Fruit fly (Drosophila melanogaster): ENCODE measurements around the gene CG43703.

CG43703 gene

DNA sequence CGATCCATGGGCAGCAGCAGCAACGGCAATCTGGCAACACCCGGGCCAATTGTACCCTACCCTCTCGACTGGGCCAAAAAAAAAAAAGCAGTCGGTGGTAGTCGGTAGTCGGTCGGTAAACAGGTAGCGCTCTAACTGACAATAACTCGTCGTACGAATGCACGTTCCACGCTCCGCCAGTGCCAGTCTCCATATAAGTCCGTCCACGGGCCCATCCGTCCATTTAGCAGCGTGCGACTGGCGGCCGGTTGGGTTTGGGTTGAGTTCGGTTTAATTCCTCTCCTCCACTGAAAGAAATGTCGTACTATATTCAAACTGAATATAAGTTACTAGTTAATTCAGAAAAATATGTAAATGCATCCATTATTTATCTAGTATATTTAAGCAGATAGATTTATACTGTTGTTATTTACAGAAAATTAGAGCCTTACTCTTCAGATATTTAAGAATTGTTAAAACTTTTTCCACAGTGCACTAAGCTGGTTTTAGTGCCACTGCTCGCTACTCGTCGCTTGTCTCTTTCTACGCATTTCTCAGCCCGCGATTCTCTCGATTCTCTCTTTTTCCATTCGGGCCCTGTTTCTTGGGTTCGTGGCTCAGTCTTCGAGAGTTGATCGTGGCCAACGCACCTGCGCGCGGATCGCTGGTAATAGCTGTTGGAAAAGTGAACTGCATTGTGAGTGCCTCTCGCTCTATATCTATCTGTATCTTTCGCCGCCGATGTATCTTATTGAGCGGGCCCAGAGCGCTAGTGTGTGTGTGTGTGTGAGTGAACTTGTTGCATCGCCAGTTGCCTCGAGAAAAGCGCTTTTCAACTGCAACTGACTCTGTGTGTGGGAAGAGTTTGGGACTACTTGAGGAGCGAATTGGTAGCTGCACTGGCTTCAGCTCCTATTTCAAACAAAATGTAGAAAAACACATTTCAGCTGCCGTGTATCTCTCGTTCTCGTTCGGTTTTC, 6.1 kb downstream of the CG43703 start, which contains the start of gene bowl (continued):
- TF ChIP-seq sima (GFP tag; optimal IDR thresholded peaks at IDR 0.05): peak; percentile 77
- peak; percentile 95 for TF ChIP-seq croc (GFP tag; conservative IDR thresholded peaks at IDR 0.05)
- TF ChIP-seq CG11247 (GFP tag; IDR thresholded peaks at IDR 0.05): peak; percentile 95
- peak; percentile 96 for TF ChIP-seq unpg (GFP tag; optimal IDR thresholded peaks at IDR 0.05)
- peak; percentile 90 for TF ChIP-seq CG15011 (GFP tag; optimal IDR thresholded peaks at IDR 0.05)
- TF ChIP-seq CG7963 (GFP tag; IDR thresholded peaks at IDR 0.05; ENCODE audit: partially characterized antibody): no peak
- TF ChIP-seq CG17568 (GFP tag; optimal IDR thresholded peaks at IDR 0.05): peak; percentile 89
- peak; percentile 83 for TF ChIP-seq Optix (GFP tag; IDR thresholded peaks at IDR 0.05)
- TF ChIP-seq CG11560 (tag; IDR thresholded peaks at IDR 0.05): peak; percentile 87
- TF ChIP-seq CG32772 (GFP tag; IDR thresholded peaks at IDR 0.05): peak; percentile 95
- TF ChIP-seq CG30020 (tag; optimal IDR thresholded peaks at IDR 0.05): peak; percentile 81
- TF ChIP-seq CG17359 (tag; optimal IDR thresholded peaks at IDR 0.05): peak; percentile 92
- TF ChIP-seq CG15073 (GFP tag; optimal IDR thresholded peaks at IDR 0.05): peak; percentile 64
- peak; percentile 95 for TF ChIP-seq CG12769 (tag; optimal IDR thresholded peaks at IDR 0.05)

DNA sequence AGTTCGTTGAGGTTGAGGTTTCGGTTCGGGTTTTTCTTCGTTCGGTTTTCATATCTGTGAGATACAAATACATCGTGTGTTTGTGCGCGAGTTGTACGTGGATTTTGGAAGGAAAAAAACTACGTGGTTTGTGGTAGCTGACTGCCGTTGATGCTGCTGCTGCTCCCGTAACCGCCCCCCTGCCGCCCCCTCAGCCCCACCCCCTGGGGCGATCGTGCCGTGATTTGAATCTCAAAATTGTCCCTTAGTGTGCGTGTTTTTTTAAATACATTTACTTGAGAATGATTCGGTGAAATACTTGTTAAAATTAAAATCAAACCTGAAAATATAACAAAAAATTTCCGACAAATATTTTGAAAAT, 6.8 kb downstream of the CG43703 start:
- TF ChIP-seq CG11247 (GFP tag; IDR thresholded peaks at IDR 0.05) (no peak), CG11085 (GFP tag; IDR thresholded peaks at IDR 0.05) (peak; percentile 21; the same call in 1 of the 2 replicates), CG8290 (GFP tag; optimal IDR thresholded peaks at IDR 0.05) (no peak), CG8290 (tag; optimal IDR thresholded peaks at IDR 0.05) (peak in 1 of 2 experiments; percentile 24), CG32772 (GFP tag; IDR thresholded peaks at IDR 0.05) (peak; percentile 10; the same call in 1 of the 2 replicates), NFAT (GFP tag; IDR thresholded peaks at IDR 0.05) (peak; percentile 54), crol (GFP tag; IDR thresholded peaks at IDR 0.05) (peak; percentile 90), CG6175 (GFP tag; IDR thresholded peaks at IDR 0.05) (peak; percentile 89), sens-2 (GFP tag; IDR thresholded peaks at IDR 0.05) (0 out of 2 replicates have a peak, but pooled peaks have one; percentile 39), sug (tag; optimal IDR thresholded peaks at IDR 0.05) (peak; percentile 5), CG12155 (GFP tag; optimal IDR thresholded peaks at IDR 0.05) (no peak), Drgx (GFP tag; IDR thresholded peaks at IDR 0.05) (0 out of 2 replicates have a peak, but pooled peaks have one; percentile 4)

DNA sequence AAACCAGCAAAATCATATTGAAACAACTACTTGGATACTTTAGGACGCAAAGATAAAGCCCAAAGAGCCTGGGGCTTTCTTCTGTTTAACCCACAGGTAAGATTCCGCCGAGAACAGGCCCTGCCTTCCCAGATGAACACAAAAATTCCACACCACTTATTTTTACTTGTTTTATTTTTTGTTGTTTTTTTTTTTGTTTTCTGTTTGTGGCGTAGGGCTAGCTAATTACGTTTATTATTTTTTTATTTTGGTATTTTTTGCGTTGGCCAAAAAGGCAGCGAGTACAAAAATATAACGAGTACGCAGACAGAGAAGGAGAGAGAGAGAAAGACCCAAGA, 7.3 kb downstream of the CG43703 start:
- TF ChIP-seq sens (GFP tag) (peak; percentile 69), nerfin-1 (tag; optimal IDR thresholded peaks at IDR 0.05) (no peak), CG12236 (GFP tag; optimal IDR thresholded peaks at IDR 0.05) (no peak), Hey (tag; optimal IDR thresholded peaks at IDR 0.05) (no peak), Ets65A (GFP tag) (no peak), h (optimal IDR thresholded peaks at IDR 0.05) (no peak), CG12155 (GFP tag; optimal IDR thresholded peaks at IDR 0.05) (peak; percentile 92), CG9727 (GFP tag; optimal IDR thresholded peaks at IDR 0.05) (no peak), ssp (GFP tag; IDR thresholded peaks at IDR 0.05) (no peak), eve (GFP tag; optimal IDR thresholded peaks at IDR 0.05) (peak in 1 of 2 experiments; percentile 44), stwl (tag; optimal IDR thresholded peaks at IDR 0.05) (peak; percentile 13)

DNA sequence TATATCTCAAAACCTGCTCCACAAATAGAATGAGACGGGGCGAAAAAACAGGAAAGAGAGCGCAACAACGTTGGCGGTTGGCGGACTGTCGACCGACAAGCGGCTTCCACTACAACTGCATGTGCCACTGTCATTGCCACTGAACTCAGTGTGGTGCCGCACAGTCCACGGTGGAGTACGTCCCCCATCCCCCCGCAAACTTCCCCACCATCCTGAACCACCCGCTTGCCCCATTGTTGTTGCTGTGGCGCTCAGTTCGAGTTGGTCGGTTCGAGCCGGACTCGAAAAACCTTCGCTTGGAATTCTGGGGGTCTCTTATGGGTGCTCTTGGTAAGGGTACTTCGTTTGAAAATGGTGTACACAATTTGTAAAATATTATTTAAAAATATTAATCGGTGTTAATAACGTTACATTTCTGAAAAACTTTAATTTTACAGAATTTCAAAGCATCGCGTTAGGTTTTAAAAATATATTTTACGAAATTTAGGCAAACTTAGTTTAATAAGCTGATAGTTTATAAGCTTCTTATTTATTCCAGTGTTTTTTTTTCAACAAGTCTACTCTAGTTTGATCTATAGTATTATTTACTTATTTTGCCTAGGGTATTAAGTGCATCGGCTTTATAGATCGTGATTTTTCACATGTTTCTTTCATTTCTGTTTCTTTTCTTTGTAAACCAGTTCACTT, 7.8 kb downstream of the CG43703 start:
- TF ChIP-seq CG4820 (GFP tag; optimal IDR thresholded peaks at IDR 0.05) (peak; percentile 34), CG18262 (tag; optimal IDR thresholded peaks at IDR 0.05) (peak; percentile 82), D19A (tag; optimal IDR thresholded peaks at IDR 0.05) (peak; percentile 99), HmgZ (tag; optimal IDR thresholded peaks at IDR 0.05) (no peak), kni (GFP tag; optimal IDR thresholded peaks at IDR 0.05) (peak; percentile 96), Atf-2 (GFP tag; optimal IDR thresholded peaks at IDR 0.05) (no peak), Dek (tag; optimal IDR thresholded peaks at IDR 0.05) (peak; percentile 49), CG34224 (GFP tag; IDR thresholded peaks at IDR 0.05; ENCODE audit: partially characterized antibody) (no peak), sens (GFP tag) (peak; percentile 88), CG12071 (GFP tag; optimal IDR thresholded peaks at IDR 0.05) (no peak), wor (GFP tag; IDR thresholded peaks at IDR 0.05) (no peak), run (tag; optimal IDR thresholded peaks at IDR 0.05) (peak; percentile 22), CG1602 (GFP tag; optimal IDR thresholded peaks at IDR 0.05) (peak; percentile 55)

Measured in whole organism, embryonic.